Fruit fly (Drosophila melanogaster) whole organism, embryonic: ENCODE measurements around the gene Nopp140.

Experiments used
- CG10267 ChIP-seq: fragments of 200-800 bp; sonication (Bioruptor generic); optimal IDR thresholded peaks from 2 replicates; lab custom pipeline; 2018; ENCODE audit warnings: missing biosample characterization, mild to moderate bottlenecking, missing genetic modification characterization, moderate library complexity
- CG12071 ChIP-seq: fragments of 200-800 bp; sonication (Bioruptor generic); optimal IDR thresholded peaks from 3 replicates; lab custom pipeline; 2018; ENCODE audit warnings: missing biosample characterization, mild to moderate bottlenecking, missing genetic modification characterization
- CG1233 ChIP-seq: fragments of 200-800 bp; sonication (Bioruptor generic); optimal IDR thresholded peaks from 4 replicates; lab custom pipeline; 2018; ENCODE audit warnings: missing biosample characterization, mild to moderate bottlenecking, missing genetic modification characterization
- CG12744 ChIP-seq: fragments of 200-800 bp; sonication (Bioruptor generic); optimal IDR thresholded peaks from 2 replicates; lab custom pipeline; 2016; ENCODE audit warnings: missing biosample characterization, missing genetic modification characterization
- CG1529 ChIP-seq: fragments of 200-800 bp; sonication (Bioruptor generic); optimal IDR thresholded peaks from 3 replicates; lab custom pipeline; 2018; ENCODE audit warnings: missing biosample characterization, missing genetic modification characterization
- CG16813 ChIP-seq: fragments of 200-800 bp; sonication (Bioruptor generic); IDR thresholded peaks from 3 replicates; pipeline ENCODE4 v1.3.6; 2022; ENCODE audit warnings: missing biosample characterization, missing genetic modification characterization; ENCODE audit not compliant: partially characterized antibody
- CG17612 ChIP-seq: fragments of 200-800 bp; sonication (Bioruptor generic); IDR thresholded peaks from 2 replicates; pipeline ENCODE4 v1.3.6; 2022; ENCODE audit warnings: missing biosample characterization, missing genetic modification characterization
- CG17802 ChIP-seq: fragments of 200-800 bp; sonication (Bioruptor generic); optimal IDR thresholded peaks from 2 replicates; lab custom pipeline; 2018; ENCODE audit warnings: missing biosample characterization, mild to moderate bottlenecking, missing genetic modification characterization, moderate library complexity
- CG1832 ChIP-seq: fragments of 200-800 bp; sonication (Bioruptor generic); optimal IDR thresholded peaks from 2 replicates; lab custom pipeline; 2017; ENCODE audit warnings: missing biosample characterization, mild to moderate bottlenecking, missing genetic modification characterization, inconsistent platforms
- CG2116 ChIP-seq: fragments of 200-800 bp; sonication (Bioruptor generic); optimal IDR thresholded peaks from 3 replicates; lab custom pipeline; 2018; ENCODE audit warnings: missing biosample characterization, mild to moderate bottlenecking, missing genetic modification characterization
- CG32772 ChIP-seq: fragments of 200-800 bp; sonication (Bioruptor generic); IDR thresholded peaks from 2 replicates; pipeline ENCODE4 v1.3.6; 2022; ENCODE audit warnings: missing biosample characterization, missing genetic modification characterization
- CG3281 ChIP-seq: fragments of 200-800 bp; sonication (Bioruptor generic); optimal IDR thresholded peaks from 3 replicates; lab custom pipeline; 2017; ENCODE audit warnings: missing biosample characterization, mild to moderate bottlenecking, missing genetic modification characterization
- CG33557 ChIP-seq: fragments of 200-800 bp; sonication (Bioruptor generic); optimal IDR thresholded peaks from 2 replicates; lab custom pipeline; 2019; ENCODE audit warnings: missing biosample characterization, mild to moderate bottlenecking, missing genetic modification characterization, moderate library complexity
- CG3726 ChIP-seq: fragments of 200-800 bp; sonication (Bioruptor generic); IDR thresholded peaks from 3 replicates; pipeline ENCODE4, ENCODE4 v1.3.6; 2022; ENCODE audit warnings: missing biosample characterization, missing genetic modification characterization
- CG42726 ChIP-seq: fragments of 200-800 bp; sonication (Bioruptor generic); IDR thresholded peaks from 2 replicates; pipeline ENCODE4 v1.3.6; 2022; ENCODE audit warnings: missing biosample characterization, missing genetic modification characterization; ENCODE audit not compliant: partially characterized antibody
- CG4360 ChIP-seq: fragments of 200-800 bp; sonication (Bioruptor generic); IDR thresholded peaks from 2 replicates; pipeline ENCODE4 v1.3.6; 2022; ENCODE audit warnings: missing biosample characterization, missing genetic modification characterization
- CG6791 ChIP-seq: fragments of 200-800 bp; sonication (Bioruptor generic); IDR thresholded peaks from 3 replicates; pipeline ENCODE4 v1.3.6; 2022; ENCODE audit warnings: missing biosample characterization, missing genetic modification characterization; ENCODE audit not compliant: partially characterized antibody
- CG9797 ChIP-seq: fragments of 200-800 bp; sonication (Bioruptor generic); optimal IDR thresholded peaks from 3 replicates; lab custom pipeline; 2018; ENCODE audit warnings: missing biosample characterization, mild to moderate bottlenecking, missing genetic modification characterization
- CTCF ChIP-seq: fragments of 200-800 bp; sonication (Bioruptor generic); optimal IDR thresholded peaks from 2 replicates; lab custom pipeline; 2017; ENCODE audit warnings: missing biosample characterization, mild to moderate bottlenecking, missing genetic modification characterization, moderate library complexity
- CoRest ChIP-seq: fragments of 200-800 bp; sonication (Bioruptor generic); optimal IDR thresholded peaks from 3 replicates; lab custom pipeline; 2018; ENCODE audit warnings: missing biosample characterization, mild to moderate bottlenecking, missing genetic modification characterization, moderate library complexity
- Dll ChIP-seq: fragments of 200-800 bp; sonication (Bioruptor generic); IDR thresholded peaks from 4 replicates; pipeline ENCODE4 v1.3.6; 2022; ENCODE audit warnings: missing biosample characterization, missing genetic modification characterization; ENCODE audit not compliant: partially characterized antibody
- Doc3 ChIP-seq: fragments of 200-800 bp; sonication (Bioruptor generic); IDR thresholded peaks from 3 replicates; pipeline ENCODE4 v1.3.6; 2022; ENCODE audit warnings: missing biosample characterization, missing genetic modification characterization; ENCODE audit not compliant: partially characterized antibody
- Ets65A ChIP-seq: fragments of 200-800 bp; sonication (Bioruptor generic); peaks from one replicate; lab custom pipeline; 2016; ENCODE audit warnings: missing biosample characterization, missing genetic modification characterization
- Gug ChIP-seq: fragments of 200-800 bp; sonication (Bioruptor generic); IDR thresholded peaks from 4 replicates; pipeline ENCODE4 v1.3.6; 2022; ENCODE audit warnings: missing biosample characterization, missing genetic modification characterization
- Hr39 ChIP-seq: fragments of >200 bp; optimal IDR thresholded peaks from 2 replicates; lab custom pipeline; 2017
- Jarid2 ChIP-seq: fragments of 200-800 bp; sonication (Bioruptor generic); optimal IDR thresholded peaks from 3 replicates; lab custom pipeline; 2017; ENCODE audit warnings: mild to moderate bottlenecking, missing biosample characterization, missing genetic modification reagents, missing genetic modification characterization
- Sin3A ChIP-seq: fragments of >200 bp; optimal IDR thresholded peaks from 2 replicates; lab custom pipeline; 2018
- Sox102F ChIP-seq: fragments of 200-800 bp; sonication (Bioruptor generic); optimal IDR thresholded peaks from 2 replicates; lab custom pipeline; 2018; ENCODE audit warnings: missing biosample characterization, mild to moderate bottlenecking, missing genetic modification characterization, moderate library complexity
- Spps ChIP-seq: fragments of 200-800 bp; sonication (Bioruptor generic); optimal IDR thresholded peaks from 2 replicates; lab custom pipeline; 2018; ENCODE audit warnings: missing biosample characterization, mild to moderate bottlenecking, missing genetic modification characterization
- TFAM ChIP-seq: fragments of 200-800 bp; sonication (Bioruptor generic); optimal IDR thresholded peaks from 2 replicates; lab custom pipeline; 2017; ENCODE audit warnings: missing biosample characterization, missing genetic modification characterization, inconsistent platforms
- Taf1 ChIP-seq: fragments of 200-800 bp; sonication (Bioruptor generic); IDR thresholded peaks from 2 replicates; pipeline ENCODE4 v1.3.6; 2022; ENCODE audit warnings: missing biosample characterization, missing genetic modification characterization
- ash1 ChIP-seq: fragments of 200-800 bp; sonication (Bioruptor generic); optimal IDR thresholded peaks from 2 replicates; lab custom pipeline; 2018; ENCODE audit warnings: missing biosample characterization, mild to moderate bottlenecking, missing genetic modification characterization
- bsh ChIP-seq, 2 experiments: fragments of 200-800 bp; sonication (Bioruptor generic); optimal IDR thresholded peaks; 2 replicates each; lab custom pipeline; 2017 to 2018; ENCODE audit warnings: mild to moderate bottlenecking in 2 of 2, missing biosample characterization in 2 of 2, missing genetic modification characterization in 2 of 2, moderate library complexity in 1 of 2
- cas ChIP-seq: fragments of 200-800 bp; sonication (Bioruptor generic); IDR thresholded peaks from 2 replicates; pipeline ENCODE4 v1.3.6; 2022; ENCODE audit warnings: missing biosample characterization, missing genetic modification characterization
- dan ChIP-seq: fragments of 200-800 bp; sonication (Bioruptor generic); IDR thresholded peaks from 2 replicates; pipeline ENCODE4 v1.3.6; 2022; ENCODE audit warnings: missing biosample characterization, missing genetic modification characterization
- dm ChIP-seq: fragments of 200-800 bp; sonication (Bioruptor generic); optimal IDR thresholded peaks from 3 replicates; lab custom pipeline; 2016; ENCODE audit warnings: missing biosample characterization, missing genetic modification characterization
- dpn ChIP-seq, 2 experiments: fragments of 200-800 bp; sonication (Bioruptor generic); optimal IDR thresholded peaks; 3 replicates each; lab custom pipeline; 2016; ENCODE audit warnings: missing biosample characterization in 2 of 2, missing genetic modification characterization in 2 of 2
- ewg ChIP-seq: fragments of 200-800 bp; sonication (Bioruptor generic); optimal IDR thresholded peaks from 3 replicates; lab custom pipeline; 2017; ENCODE audit warnings: mild to moderate bottlenecking, missing biosample characterization, missing genetic modification reagents, missing genetic modification characterization
- grau ChIP-seq: fragments of 200-800 bp; optimal IDR thresholded peaks from 3 replicates; lab custom pipeline; 2019; ENCODE audit warnings: missing biosample characterization, mild to moderate bottlenecking, missing genetic modification characterization, moderate library complexity
- ham ChIP-seq: fragments of 200-800 bp; sonication (Bioruptor generic); IDR thresholded peaks from 2 replicates; pipeline ENCODE4 v1.3.6; 2022; ENCODE audit warnings: missing biosample characterization, missing genetic modification characterization
- her ChIP-seq: fragments of 200-800 bp; sonication (Bioruptor generic); optimal IDR thresholded peaks from 2 replicates; lab custom pipeline; 2016; ENCODE audit warnings: missing biosample characterization, missing genetic modification characterization
- klu ChIP-seq: fragments of 200-800 bp; sonication (Bioruptor generic); IDR thresholded peaks from 2 replicates; pipeline ENCODE4 v1.3.6; 2022; ENCODE audit warnings: missing biosample characterization, missing genetic modification characterization
- nmo ChIP-seq: fragments of 200-800 bp; sonication (Bioruptor generic); optimal IDR thresholded peaks from 2 replicates; lab custom pipeline; 2018; ENCODE audit warnings: missing biosample characterization, mild to moderate bottlenecking, missing genetic modification characterization, moderate library complexity
- odd ChIP-seq: fragments of 200-800 bp; sonication (Bioruptor generic); optimal IDR thresholded peaks from 2 replicates; lab custom pipeline; 2017; ENCODE audit warnings: missing biosample characterization, mild to moderate bottlenecking, missing genetic modification characterization
- otp ChIP-seq: fragments of 200-800 bp; sonication (Bioruptor generic); IDR thresholded peaks from 3 replicates; pipeline ENCODE4, ENCODE4 v1.3.6; 2022; ENCODE audit warnings: missing biosample characterization, missing genetic modification characterization
- pb ChIP-seq: fragments of 200-800 bp; sonication (Bioruptor generic); optimal IDR thresholded peaks from 3 replicates; lab custom pipeline; 2016; ENCODE audit warnings: missing biosample characterization, missing genetic modification characterization
- schlank ChIP-seq: fragments of 200-800 bp; sonication (Bioruptor generic); optimal IDR thresholded peaks from 2 replicates; lab custom pipeline; 2018; ENCODE audit warnings: missing biosample characterization, mild to moderate bottlenecking, missing genetic modification characterization
- so ChIP-seq: fragments of 200-800 bp; sonication (Bioruptor generic); IDR thresholded peaks from 3 replicates; pipeline ENCODE4 v1.3.6; 2022; ENCODE audit warnings: missing biosample characterization, missing genetic modification characterization
- tna ChIP-seq: fragments of 200-800 bp; sonication (Bioruptor generic); IDR thresholded peaks from 2 replicates; pipeline ENCODE4 v1.3.6; 2022; ENCODE audit warnings: missing biosample characterization, missing genetic modification characterization; ENCODE audit not compliant: partially characterized antibody
- trem ChIP-seq: fragments of 200-800 bp; optimal IDR thresholded peaks from 3 replicates; lab custom pipeline; 2019; ENCODE audit warnings: missing biosample characterization, mild to moderate bottlenecking, missing genetic modification characterization, moderate library complexity
- ttk ChIP-seq: fragments of 200-800 bp; sonication (Bioruptor generic); IDR thresholded peaks from 2 replicates; pipeline ENCODE4 v2.1.2; 2022; ENCODE audit warnings: missing biosample characterization, missing genetic modification characterization
- vvl ChIP-seq: fragments of 200-800 bp; sonication (Bioruptor generic); IDR thresholded peaks from 2 replicates; pipeline ENCODE4 v1.3.6; 2022; ENCODE audit warnings: missing biosample characterization, missing genetic modification characterization
- zen2 ChIP-seq: fragments of 200-800 bp; sonication (Bioruptor generic); IDR thresholded peaks from 3 replicates; pipeline ENCODE4 v1.3.6; 2022; ENCODE audit warnings: missing biosample characterization, missing genetic modification characterization; ENCODE audit not compliant: partially characterized antibody

The Nopp140 gene

DNA sequence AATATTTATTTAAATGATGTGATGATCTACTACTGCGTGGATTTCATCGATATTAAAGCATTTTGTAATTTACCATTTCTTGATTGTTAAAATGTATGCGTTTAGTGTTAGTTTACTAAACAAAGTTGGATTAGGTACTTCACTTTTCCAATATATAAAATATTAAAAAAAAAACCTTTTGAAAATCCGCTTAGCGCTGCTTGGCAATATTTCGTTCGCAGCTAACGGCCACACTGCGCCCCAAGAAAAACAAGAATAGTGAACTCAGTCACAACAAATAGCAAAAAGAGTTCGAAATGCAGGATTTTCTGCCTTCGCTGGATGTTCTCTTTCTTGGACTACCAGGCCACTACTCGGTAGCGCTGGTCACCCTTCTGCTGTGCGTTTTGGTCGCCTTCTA, 9.3 kb upstream of the Nopp140 start, which contains the start of gene CG7407 (continued):
- TF ChIP-seq CG9797 (GFP tag; lab: Kevin White, UChicago) (peak; percentile 64), nmo (GFP tag; lab: Kevin White, UChicago) (no peak), ash1 (GFP tag; lab: Kevin White, UChicago) (no peak), pb (GFP tag; lab: Kevin White, UChicago) (no peak), CG17802 (tag; lab: Kevin White, UChicago) (no peak), Dll (no peak), otp (GFP tag; lab: Robert Waterston, UW) (no peak), bsh (GFP tag; optimal IDR thresholded peaks at IDR 0.05; lab: Kevin White, UChicago) (peak in 1 of 2 experiments; percentile 23), CG1832 (GFP tag; lab: Kevin White, UChicago) (no peak), CG1233 (no peak), odd (GFP tag; lab: Kevin White, UChicago) (no peak), CG3726 (no peak), her (GFP tag; lab: Kevin White, UChicago) (no peak), Gug (GFP tag; lab: Robert Waterston, UW) (no peak), CoRest (tag; lab: Kevin White, UChicago) (no peak), Taf1 (GFP tag; lab: Robert Waterston, UW) (no peak), Spps (no peak), dm (GFP tag; lab: Kevin White, UChicago) (no peak), Doc3 (GFP tag; lab: Robert Waterston, UW) (no peak), CG10267 (peak; percentile 50), tna (GFP tag; lab: Robert Waterston, UW) (no peak), CG2116 (peak; percentile 46), TFAM (GFP tag; lab: Kevin White, UChicago) (no peak), CG17612 (GFP tag; lab: Robert Waterston, UW) (no peak), CG12071 (GFP tag; lab: Kevin White, UChicago) (no peak), schlank (tag; lab: Kevin White, UChicago) (no peak), grau (no peak), Jarid2 (GFP tag; lab: Kevin White, UChicago) (no peak), ttk (no peak), klu (GFP tag; lab: Robert Waterston, UW) (no peak), CG42726 (GFP tag; lab: Robert Waterston, UW) (no peak), Sox102F (GFP tag; lab: Kevin White, UChicago) (no peak), so (GFP tag; lab: Robert Waterston, UW) (no peak), CG4360 (GFP tag; lab: Robert Waterston, UW) (no peak), Ets65A (GFP tag; lab: Kevin White, UChicago) (no peak), ham (GFP tag; lab: Robert Waterston, UW) (no peak), dan (no peak), Hr39 (lab: Kevin White, UChicago) (no peak), cas (GFP tag; lab: Robert Waterston, UW) (no peak), ewg (GFP tag; lab: Kevin White, UChicago) (no peak), CG33557 (GFP tag; lab: Kevin White, UChicago) (no peak), vvl (no peak), dpn (GFP tag; optimal IDR thresholded peaks at IDR 0.05; lab: Kevin White, UChicago) (no peak), CG12744 (no peak), CG1529 (GFP tag; lab: Kevin White, UChicago) (no peak), CTCF (GFP tag; lab: Kevin White, UChicago) (no peak), Sin3A (lab: Kevin White, UChicago) (no peak), CG6791 (no peak), CG3281 (GFP tag; lab: Kevin White, UChicago) (no peak), CG32772 (GFP tag; lab: Robert Waterston, UW) (no peak), trem (tag; lab: Kevin White, UChicago) (no peak), zen2 (GFP tag; lab: Robert Waterston, UW) (no peak), CG16813 (no peak)
